Worm (Caenorhabditis elegans): ENCODE data around the gene C04G2.10.

DNA sequence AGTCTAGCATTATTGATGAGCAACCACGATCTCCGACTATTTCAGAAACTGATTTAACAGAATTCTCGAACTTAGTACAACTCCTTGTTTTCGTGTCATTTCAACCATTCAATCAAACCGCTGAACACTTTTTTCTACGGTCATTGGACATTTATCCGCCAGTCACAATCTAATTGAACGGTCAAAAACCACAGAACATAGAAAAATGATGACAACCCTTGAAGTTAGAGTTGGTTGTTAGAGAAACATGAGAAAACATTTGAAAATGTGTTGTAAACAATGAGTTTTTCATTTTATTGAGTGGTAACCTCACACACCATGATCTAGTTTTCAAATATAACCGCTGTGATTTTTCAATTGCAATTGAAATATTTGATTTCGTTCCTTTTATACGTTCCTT, 29.2 kb downstream of the C04G2.10 start:
- TF ChIP-seq T23F11.4 (GFP tag; optimal IDR thresholded peaks at IDR 0.05) (no peak), sox-2 (GFP tag; IDR thresholded peaks at IDR 0.05) (no peak), elt-2 (tag; optimal IDR thresholded peaks at IDR 0.05) (no peak), C08G9.2 (tag; optimal IDR thresholded peaks at IDR 0.05) (no peak), ama-1 (optimal IDR thresholded peaks at IDR 0.05) (no peak), syd-9 (tag; optimal IDR thresholded peaks at IDR 0.05) (no peak), pros-1 (tag; optimal IDR thresholded peaks at IDR 0.05) (no peak), pha-4 (tag; optimal IDR thresholded peaks at IDR 0.05) (no peak), ceh-45 (GFP tag; IDR thresholded peaks at IDR 0.05) (no peak), rnt-1 (tag; optimal IDR thresholded peaks at IDR 0.05) (no peak)
